Fruit fly (Drosophila melanogaster) whole organism: Measurements from ENCODE around the gene CG15515.

Source experiments
- psq ChIP-seq: fragments of >200 bp; optimal IDR thresholded peaks from 2 replicates; lab custom pipeline; 2017
- usp ChIP-seq: fragments of >200 bp; optimal IDR thresholded peaks from 2 replicates; lab custom pipeline; 2017; ENCODE audit warnings: missing biosample characterization, missing genetic modification characterization, mixed read lengths

- TF ChIP-seq usp (GFP tag; lab: Kevin White, UChicago) (no peak), psq (lab: Kevin White, UChicago) (no peak)
Observed at dm6 chr3R:29899635-29900034, 5.6 kb upstream of the CG15515 start.
